Fruit fly (Drosophila melanogaster): ENCODE data around the gene Npc2a.
A peak's percentile ranks its signal among the peaks of the same experiment; 100 is the strongest.

Npc2a gene

DNA sequence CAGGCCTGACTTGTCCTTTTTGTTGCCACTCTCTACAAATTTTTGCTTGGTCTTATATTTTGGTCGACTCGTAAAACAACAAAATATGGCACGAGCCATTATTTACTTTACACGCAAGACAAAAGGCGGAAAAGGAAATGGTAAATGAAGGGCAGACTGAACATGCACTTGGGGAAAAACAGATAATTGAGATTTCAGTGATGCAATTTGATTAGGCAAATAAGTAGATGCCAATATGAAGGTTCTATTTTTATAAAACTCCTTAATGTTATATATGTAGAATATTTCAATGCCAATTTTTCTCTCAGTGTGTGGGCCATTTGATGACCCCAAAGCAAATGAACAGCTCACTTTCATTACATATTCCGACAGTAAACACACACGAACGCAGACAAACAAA is 27.1 kb downstream of the Npc2a start:
- no peak for TF ChIP-seq eg (GFP tag; IDR thresholded peaks at IDR 0.05)
- TF ChIP-seq fkh (GFP tag; optimal IDR thresholded peaks at IDR 0.05), result peak; percentile 14
- TF ChIP-seq Eip78C (GFP tag), result peak; percentile 51
- TF ChIP-seq lz (GFP tag; optimal IDR thresholded peaks at IDR 0.05), result no peak
- TF ChIP-seq CG10669 (GFP tag; optimal IDR thresholded peaks at IDR 0.05), result no peak
- TF ChIP-seq Hr38 (GFP tag; optimal IDR thresholded peaks at IDR 0.05), result no peak

DNA sequence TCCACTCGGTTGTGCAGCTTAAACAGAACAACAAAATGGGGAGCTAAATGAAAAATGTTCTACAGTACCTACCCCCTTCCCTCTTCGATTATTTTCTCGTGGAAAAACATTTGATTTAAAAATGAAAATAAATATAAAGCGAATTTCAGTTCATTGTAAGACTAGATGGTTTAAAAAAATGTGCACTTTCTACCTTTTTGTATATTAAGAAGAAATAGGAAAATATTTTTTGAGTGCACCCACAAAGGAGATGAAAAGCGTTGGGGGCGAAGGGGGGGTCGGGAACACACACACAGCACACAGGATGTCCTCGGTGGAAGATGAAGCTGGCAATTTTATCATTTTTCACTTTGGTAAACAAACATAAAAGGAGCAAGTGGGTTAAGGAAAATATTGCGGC is 34.7 kb downstream of the Npc2a start:
- TF ChIP-seq svp (GFP tag), result peak; percentile 51
- TF ChIP-seq vri (GFP tag; optimal IDR thresholded peaks at IDR 0.05), result no peak
- TF ChIP-seq CG15336 (GFP tag; IDR thresholded peaks at IDR 0.05), result no peak
- TF ChIP-seq Eip78C (GFP tag), result peak; percentile 60

DNA sequence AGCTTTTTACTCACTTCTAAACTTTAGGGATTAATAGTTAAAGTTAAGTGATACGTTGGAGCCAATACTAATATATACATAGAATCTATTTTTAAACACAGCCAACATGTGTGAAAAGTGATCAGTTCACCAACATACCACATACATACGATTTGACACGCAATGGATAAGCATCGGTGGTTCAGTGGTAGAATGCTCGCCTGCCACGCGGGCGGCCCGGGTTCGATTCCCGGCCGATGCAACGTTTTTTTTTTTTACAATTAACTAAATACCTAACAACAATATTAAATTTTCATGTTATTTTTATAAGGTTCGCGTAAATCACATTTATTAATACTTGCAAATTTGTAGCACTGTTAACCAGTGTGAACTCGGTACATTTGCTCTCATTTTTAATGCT is 43.4 kb downstream of the Npc2a start:
- TF ChIP-seq dac (GFP tag; optimal IDR thresholded peaks at IDR 0.05) (no peak), svp (GFP tag) (peak; percentile 34)

DNA sequence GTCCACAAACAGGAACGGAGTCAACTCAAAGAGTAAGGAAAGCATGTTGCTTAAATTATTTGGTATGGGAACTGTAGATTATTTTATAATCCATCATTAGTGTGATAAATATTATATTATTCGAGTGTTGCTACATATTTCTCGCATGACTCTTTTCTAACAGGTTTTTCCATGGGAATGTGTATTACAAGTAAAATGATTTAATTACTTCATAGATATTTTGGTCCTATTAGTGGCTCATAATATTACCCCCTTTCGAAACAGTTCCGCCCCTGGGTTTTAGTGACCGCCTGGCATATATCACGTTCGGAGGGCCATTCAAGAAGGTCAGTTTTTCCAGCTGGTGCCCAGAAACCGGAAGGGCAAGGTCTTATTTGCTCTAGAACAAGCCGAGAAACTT is 44.0 kb downstream of the Npc2a start:
- no peak for TF ChIP-seq Ets21C (GFP tag; optimal IDR thresholded peaks at IDR 0.05)
- peak; percentile 8 for TF ChIP-seq CG11902 (GFP tag; optimal IDR thresholded peaks at IDR 0.05)
- TF ChIP-seq Sox14 (GFP tag; optimal IDR thresholded peaks at IDR 0.05), result no peak
- TF ChIP-seq CG1621 (tag; optimal IDR thresholded peaks at IDR 0.05), result no peak
- peak; percentile 13 for TF ChIP-seq topi (GFP tag; optimal IDR thresholded peaks at IDR 0.05)
- TF ChIP-seq CG6163 (GFP tag; IDR thresholded peaks at IDR 0.05), result no peak
- no peak for TF ChIP-seq vri (GFP tag; optimal IDR thresholded peaks at IDR 0.05)
- no peak for TF ChIP-seq acj6 (GFP tag; optimal IDR thresholded peaks at IDR 0.05)
- no peak for TF ChIP-seq CG6808 (GFP tag; optimal IDR thresholded peaks at IDR 0.05)
- no peak for TF ChIP-seq CG9139 (GFP tag; optimal IDR thresholded peaks at IDR 0.05)
- TF ChIP-seq Eip78C (GFP tag), result peak; percentile 70
- TF ChIP-seq Lpt (GFP tag; optimal IDR thresholded peaks at IDR 0.05), result no peak
- TF ChIP-seq achi (GFP tag; optimal IDR thresholded peaks at IDR 0.05), result peak; percentile 8
- TF ChIP-seq pdm3 (GFP tag; optimal IDR thresholded peaks at IDR 0.05), result peak; percentile 0
- no peak for TF ChIP-seq dac (GFP tag; optimal IDR thresholded peaks at IDR 0.05)
- TF ChIP-seq CG3919 (GFP tag; optimal IDR thresholded peaks at IDR 0.05), result no peak
- no peak for TF ChIP-seq Met (GFP tag; optimal IDR thresholded peaks at IDR 0.05)
- TF ChIP-seq CG8632 (GFP tag; optimal IDR thresholded peaks at IDR 0.05), result no peak
- TF ChIP-seq Hr38 (GFP tag; optimal IDR thresholded peaks at IDR 0.05), result no peak
- no peak for TF ChIP-seq Sox102F (GFP tag; optimal IDR thresholded peaks at IDR 0.05)
- TF ChIP-seq CG15336 (GFP tag; IDR thresholded peaks at IDR 0.05), result no peak
- no peak for TF ChIP-seq CG8119 (GFP tag; IDR thresholded peaks at IDR 0.05)
- TF ChIP-seq Eip93F (GFP tag; optimal IDR thresholded peaks at IDR 0.05), result no peak

DNA sequence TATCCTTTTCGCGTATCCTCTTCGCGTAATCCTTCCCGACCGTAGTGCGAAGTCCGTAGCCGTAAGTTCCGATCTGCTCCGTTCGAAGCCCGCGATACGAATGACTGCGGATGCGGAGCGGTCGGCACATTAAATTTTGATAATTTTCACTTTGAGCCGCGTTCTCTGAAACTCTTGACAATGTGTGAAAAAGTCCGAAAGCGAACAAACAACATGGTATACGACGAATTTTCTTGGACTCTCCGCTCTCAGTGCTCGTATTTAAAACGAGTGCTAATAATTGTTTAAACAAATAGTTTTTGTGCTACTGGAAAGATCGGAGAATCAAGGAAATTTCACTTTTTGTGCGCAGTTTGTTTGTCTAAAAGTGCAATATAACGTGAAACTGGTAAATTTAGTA is 47.9 kb downstream of the Npc2a start, which contains the start of gene CG42296:
Gene CG42296 (minus strand): TSS at position 101 of the 400 bp plus-strand sequence.
- TF ChIP-seq fkh (GFP tag; optimal IDR thresholded peaks at IDR 0.05), result peak; percentile 25
- TF ChIP-seq Sox102F (GFP tag; optimal IDR thresholded peaks at IDR 0.05), result no peak

DNA sequence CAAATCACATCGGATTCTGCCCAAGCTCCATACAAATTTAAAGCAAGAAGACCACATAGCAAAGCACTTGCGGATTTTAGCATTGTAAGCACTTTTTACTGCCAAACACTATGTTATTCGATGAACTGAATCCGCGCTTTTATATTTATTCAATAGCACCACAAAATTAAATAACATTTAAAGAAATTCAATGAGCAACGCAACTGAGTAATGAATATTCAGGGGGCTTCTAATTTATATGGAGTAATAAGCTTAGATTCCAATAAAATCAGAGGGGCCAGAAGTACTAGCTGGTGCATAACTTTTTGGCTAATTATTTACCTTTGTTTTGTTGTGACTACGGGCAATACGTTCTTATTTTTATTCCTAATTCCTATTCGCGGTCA is 49.1 kb downstream of the Npc2a start, which contains the start of gene lectin-22C:
Gene lectin-22C (minus strand): TSS at position 101 of the 386 bp plus-strand sequence.
- TF ChIP-seq Eip93F (GFP tag; optimal IDR thresholded peaks at IDR 0.05) (no peak), achi (GFP tag; optimal IDR thresholded peaks at IDR 0.05) (no peak), Lpt (GFP tag; optimal IDR thresholded peaks at IDR 0.05) (no peak), salr (GFP tag; optimal IDR thresholded peaks at IDR 0.05) (no peak), ss (GFP tag; optimal IDR thresholded peaks at IDR 0.05) (no peak), svp (GFP tag) (no peak), fd85E (GFP tag; optimal IDR thresholded peaks at IDR 0.05) (no peak), net (GFP tag; optimal IDR thresholded peaks at IDR 0.05) (no peak), eg (GFP tag; IDR thresholded peaks at IDR 0.05) (no peak), Hr4 (GFP tag; optimal IDR thresholded peaks at IDR 0.05) (no peak), Ets21C (GFP tag; optimal IDR thresholded peaks at IDR 0.05) (no peak), CG3919 (GFP tag; optimal IDR thresholded peaks at IDR 0.05) (no peak), CG7368 (GFP tag; optimal IDR thresholded peaks at IDR 0.05) (no peak), CG6276 (GFP tag; optimal IDR thresholded peaks at IDR 0.05) (no peak), esn (GFP tag; optimal IDR thresholded peaks at IDR 0.05) (no peak), Met (GFP tag; optimal IDR thresholded peaks at IDR 0.05) (no peak), Gug (GFP tag; IDR thresholded peaks at IDR 0.05) (no peak), CG11294 (GFP tag; IDR thresholded peaks at IDR 0.05) (no peak), fd59A (GFP tag; optimal IDR thresholded peaks at IDR 0.05) (no peak), acj6 (GFP tag; optimal IDR thresholded peaks at IDR 0.05) (no peak)

All from whole organism, prepupa.